Worm (Caenorhabditis elegans) whole organism, L4/young adult: ENCODE results near the gene egg-3.

Source experiments
- W03F9.2 ChIP-seq: fragments of 150-350 bp; optimal IDR thresholded peaks from 2 replicates; lab custom pipeline; 2014; ENCODE audit warnings: missing biosample characterization, missing genetic modification characterization
- him-1 ChIP-seq: sonication (generic microtip); optimal IDR thresholded peaks from 2 replicates; lab custom pipeline; 2016; ENCODE audit warnings: missing genotype, missing genetic modification reagents, missing genetic modification characterization, missing compliant biosample characterization

ce11 chrII:10902104-10902503 lies 17.9 kb upstream of the egg-3 start, which contains the start of gene gly-1:
- TF ChIP-seq him-1 (no peak), W03F9.2 (tag; lab: Kevin White, UChicago) (no peak)
